Fruit fly (Drosophila melanogaster) whole organism, adult: ENCODE data around the gene nonA-l.
A peak's percentile ranks its signal among the peaks of the same experiment; 100 is the strongest.

Source experiments
- CG12768 ChIP-seq: fragments of 200-800 bp; sonication (Bioruptor generic); optimal IDR thresholded peaks from 2 replicates; lab custom pipeline; 2017; ENCODE audit warnings: missing biosample characterization, missing genetic modification characterization, mild to moderate bottlenecking, moderate library complexity, missing genetic modification reagents
- CG7101 ChIP-seq: fragments of 200-800 bp; sonication (Bioruptor generic); optimal IDR thresholded peaks from 2 replicates; lab custom pipeline; 2018; ENCODE audit warnings: missing biosample characterization, mild to moderate bottlenecking, missing genetic modification characterization, moderate library complexity
- kay ChIP-seq: fragments of 200-800 bp; sonication (Bioruptor generic); peaks from one replicate; lab custom pipeline; 2016; ENCODE audit warnings: missing biosample characterization, missing genetic modification characterization, borderline replicate concordance
- pad ChIP-seq: fragments of 200-800 bp; sonication (Bioruptor generic); optimal IDR thresholded peaks from 3 replicates; lab custom pipeline; 2017; ENCODE audit warnings: missing biosample characterization, missing genetic modification characterization, mild to moderate bottlenecking, moderate library complexity, missing genetic modification reagents
- tj ChIP-seq: fragments of 200-800 bp; sonication (Bioruptor generic); optimal IDR thresholded peaks from 3 replicates; lab custom pipeline; 2017; ENCODE audit warnings: missing biosample characterization, mild to moderate bottlenecking, missing genetic modification characterization, moderate library complexity

DNA sequence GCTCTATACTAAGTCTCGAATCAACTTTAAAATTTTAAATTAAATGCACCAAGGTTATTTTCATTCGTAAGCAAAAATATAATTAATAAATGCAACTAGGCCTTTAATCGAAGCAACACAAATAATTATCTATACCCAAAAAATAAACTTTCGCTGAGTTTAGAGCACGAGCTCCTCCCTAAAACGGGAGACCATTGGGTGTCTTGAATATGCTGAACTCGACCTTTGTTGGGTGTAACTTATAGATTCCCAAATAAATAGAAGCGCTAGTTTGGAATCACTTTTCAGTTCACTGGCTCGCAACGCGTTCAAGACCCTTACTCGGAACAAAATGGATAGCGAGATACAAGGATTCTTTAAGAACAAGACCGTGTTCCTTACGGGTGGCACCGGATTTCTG, 22.4 kb upstream of the nonA-l start, which contains the start of gene CG17560:
- TF ChIP-seq CG12768 (GFP tag; lab: Kevin White, UChicago) (no peak), tj (GFP tag; lab: Kevin White, UChicago) (no peak), pad (GFP tag; lab: Kevin White, UChicago) (no peak), CG7101 (peak; percentile 22), kay (no peak)
